Worm (Caenorhabditis elegans) whole organism, early embryonic: ENCODE results near the gene F16G10.3.

Experiments
- B0310.2 ChIP-seq: sonication (generic microtip); optimal IDR thresholded peaks from 2 replicates; lab custom pipeline; 2016; ENCODE audit warnings: mild to moderate bottlenecking, missing genetic modification characterization, missing compliant biosample characterization
- F13C5.2 ChIP-seq: sonication (generic microtip); optimal IDR thresholded peaks from 2 replicates; lab custom pipeline; 2017; ENCODE audit warnings: mild to moderate bottlenecking, missing genetic modification characterization, inconsistent platforms, missing compliant biosample characterization
- aly-1 ChIP-seq: sonication (generic microtip); optimal IDR thresholded peaks from 2 replicates; lab custom pipeline; 2016; ENCODE audit warnings: missing genetic modification characterization, missing compliant biosample characterization
- ama-1 ChIP-seq: fragments of 150-350 bp; optimal IDR thresholded peaks from 2 replicates; lab custom pipeline; 2014
- ets-7 ChIP-seq: sonication (generic microtip); optimal IDR thresholded peaks from 2 replicates; lab custom pipeline; 2016; ENCODE audit warnings: missing genotype, missing genetic modification characterization, missing compliant biosample characterization
- flt-1 ChIP-seq: fragments of 200-800 bp; sonication (Bioruptor generic); IDR thresholded peaks from 2 replicates; pipeline ENCODE4 v1.3.6; 2022; ENCODE audit warnings: missing genetic modification characterization, missing compliant biosample characterization
- hmg-4 ChIP-seq: fragments of 200-800 bp; sonication (Bioruptor generic); optimal IDR thresholded peaks from 2 replicates; lab custom pipeline; 2018; ENCODE audit warnings: mild to moderate bottlenecking, missing genetic modification characterization, missing compliant biosample characterization
- pes-1 ChIP-seq: fragments of 200-800 bp; sonication (Bioruptor generic); IDR thresholded peaks from 2 replicates; pipeline ENCODE4 v1.3.6; 2022; ENCODE audit warnings: missing genetic modification reagents, missing genetic modification characterization, missing compliant biosample characterization
- scrt-1 ChIP-seq: fragments of 200-800 bp; sonication (Bioruptor generic); IDR thresholded peaks from 2 replicates; pipeline ENCODE4 v1.3.6; 2022; ENCODE audit warnings: missing genetic modification characterization, missing compliant biosample characterization
- sea-1 ChIP-seq: fragments of 200-800 bp; sonication (Bioruptor generic); conservative IDR thresholded peaks from 2 replicates; pipeline ENCODE4 v1.3.6; 2022; ENCODE audit warnings: missing genetic modification characterization, missing compliant biosample characterization
- tbx-37 ChIP-seq: fragments of 200-800 bp; sonication (Bioruptor generic); conservative IDR thresholded peaks from 2 replicates; pipeline ENCODE4 v1.3.6; 2022; ENCODE audit warnings: missing genetic modification reagents, missing genetic modification characterization, missing compliant biosample characterization
- tra-4 ChIP-seq: sonication (generic microtip); optimal IDR thresholded peaks from 2 replicates; lab custom pipeline; 2017; ENCODE audit warnings: missing genetic modification characterization, missing compliant biosample characterization

- no peak for TF ChIP-seq ama-1
- no peak for TF ChIP-seq tra-4 (tag; lab: Kevin White, UChicago)
- no peak for TF ChIP-seq F13C5.2 (tag; lab: Kevin White, UChicago)
- TF ChIP-seq B0310.2 (tag; lab: Kevin White, UChicago): no peak
- no peak for TF ChIP-seq pes-1
- TF ChIP-seq tbx-37 (GFP tag; lab: Robert Waterston, UW): no peak
- no peak for TF ChIP-seq ets-7 (tag; lab: Kevin White, UChicago)
- no peak for TF ChIP-seq sea-1 (GFP tag; lab: Robert Waterston, UW)
- TF ChIP-seq aly-1 (tag; lab: Kevin White, UChicago): no peak
- no peak for TF ChIP-seq hmg-4 (GFP tag; lab: Kevin White, UChicago)
- TF ChIP-seq flt-1 (GFP tag; lab: Robert Waterston, UW): no peak
- no peak for TF ChIP-seq scrt-1
Observed at ce11 chrII:2352546-2352945, 19.6 kb upstream of the F16G10.3 start, which contains the start of gene F43C11.10.
